Worm (Caenorhabditis elegans) whole organism, L1 larva: ENCODE results near the gene odd-1.

Experiments used
- aly-2 ChIP-seq: fragments of 150-350 bp; optimal IDR thresholded peaks from 2 replicates; lab custom pipeline; 2014; ENCODE audit warnings: missing biosample characterization, missing genetic modification characterization
- ama-1 ChIP-seq: fragments of 150-350 bp; optimal IDR thresholded peaks from 2 replicates; lab custom pipeline; 2014
- ceh-90 ChIP-seq: sonication (generic microtip); optimal IDR thresholded peaks from 2 replicates; lab custom pipeline; 2016; ENCODE audit warnings: missing genetic modification characterization, missing compliant biosample characterization
- fkh-10 ChIP-seq: sonication (generic microtip); optimal IDR thresholded peaks from 2 replicates; lab custom pipeline; 2017; ENCODE audit warnings: missing biosample characterization, missing genetic modification reagents, missing genetic modification characterization
- isw-1 ChIP-seq: fragments of 200-800 bp; sonication (Bioruptor generic); IDR thresholded peaks from 2 replicates; pipeline ENCODE4 v1.3.6; 2022; ENCODE audit warnings: missing genetic modification characterization, missing compliant biosample characterization
- jun-1 ChIP-seq: fragments of 150-350 bp; optimal IDR thresholded peaks from 2 replicates; lab custom pipeline; 2014; ENCODE audit warnings: missing biosample characterization, missing genetic modification reagents, missing genetic modification characterization
- nhr-47 ChIP-seq: sonication (generic microtip); optimal IDR thresholded peaks from 2 replicates; lab custom pipeline; 2016; ENCODE audit warnings: mild to moderate bottlenecking, missing genetic modification characterization, moderate library complexity, missing compliant biosample characterization
- sox-4 ChIP-seq: sonication (generic microtip); optimal IDR thresholded peaks from 2 replicates; lab custom pipeline; 2016; ENCODE audit warnings: missing genetic modification characterization, missing compliant biosample characterization
- tbx-2 ChIP-seq: sonication (generic microtip); optimal IDR thresholded peaks from 2 replicates; lab custom pipeline; 2016; ENCODE audit warnings: missing genetic modification characterization, missing compliant biosample characterization
- unc-62 ChIP-seq: fragments of 150-350 bp; optimal IDR thresholded peaks from 2 replicates; lab custom pipeline; 2014; ENCODE audit warnings: missing biosample characterization, missing genetic modification reagents, missing genetic modification characterization
- zip-4 ChIP-seq: fragments of 200-800 bp; sonication (Bioruptor generic); optimal IDR thresholded peaks from 2 replicates; lab custom pipeline; 2018; ENCODE audit warnings: mild to moderate bottlenecking, missing genetic modification characterization, moderate library complexity, missing compliant biosample characterization

DNA sequence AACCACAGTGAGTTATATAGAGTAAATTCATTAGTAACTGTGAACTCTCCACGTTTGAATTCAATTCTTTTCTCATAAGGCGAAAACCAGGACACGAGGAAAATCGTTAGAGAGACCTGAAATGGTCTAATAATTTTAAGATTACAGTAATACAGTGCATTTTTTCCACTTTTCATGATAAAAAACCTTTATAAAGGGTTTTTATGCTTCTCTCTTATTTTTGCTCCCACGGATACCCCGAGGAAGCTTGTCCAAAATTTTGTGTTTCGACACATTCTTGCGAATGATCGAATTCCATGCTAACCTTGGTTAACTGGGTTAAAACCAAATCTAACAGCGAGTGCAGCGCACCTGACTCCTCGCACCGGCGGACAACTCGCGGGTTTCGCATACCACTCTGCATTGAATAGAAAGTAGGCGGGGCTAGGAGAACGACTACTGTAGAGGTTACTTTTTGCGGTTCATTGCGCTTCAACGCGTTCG, 32.2 kb downstream of the odd-1 start:
- TF ChIP-seq zip-4: no peak
- no peak for TF ChIP-seq sox-4 (tag; lab: Kevin White, UChicago)
- TF ChIP-seq ama-1 (lab: Kevin White, UChicago): peak; percentile 43
- no peak for TF ChIP-seq jun-1 (tag; lab: Kevin White, UChicago)
- no peak for TF ChIP-seq isw-1 (GFP tag; lab: Robert Waterston, UW)
- no peak for TF ChIP-seq unc-62 (GFP tag; lab: Kevin White, UChicago)
- TF ChIP-seq fkh-10 (GFP tag; lab: Kevin White, UChicago): no peak
- TF ChIP-seq nhr-47 (tag; lab: Kevin White, UChicago): peak; percentile 70
- TF ChIP-seq ceh-90 (tag; lab: Kevin White, UChicago): no peak
- TF ChIP-seq tbx-2 (tag; lab: Kevin White, UChicago): no peak
- no peak for TF ChIP-seq aly-2 (tag; lab: Kevin White, UChicago)
